Worm (Caenorhabditis elegans): ENCODE measurements around the gene ttr-9.

DNA sequence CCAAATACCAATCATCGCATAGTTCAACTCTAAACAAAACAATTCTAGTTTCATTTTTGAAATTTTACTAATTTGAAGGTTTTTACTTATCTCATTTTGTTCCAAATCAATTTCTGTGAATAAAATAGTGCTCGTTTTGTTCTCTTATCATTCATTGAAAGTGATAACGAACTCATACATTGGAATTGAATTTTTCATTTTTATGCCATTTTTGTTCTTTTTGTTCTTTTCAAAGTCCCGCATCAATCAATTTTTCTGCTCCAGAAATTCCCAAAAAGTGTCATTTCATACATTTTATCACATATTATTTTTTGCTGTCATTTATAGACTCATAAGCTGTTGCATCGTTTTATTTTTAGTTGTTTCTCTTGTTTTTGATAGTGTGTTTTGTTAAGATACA lies 31.3 kb upstream of the ttr-9 start:
- TF ChIP-seq R02D3.7 (tag; optimal IDR thresholded peaks at IDR 0.05): no peak
- no peak for TF ChIP-seq nhr-10 (tag; optimal IDR thresholded peaks at IDR 0.05)
- TF ChIP-seq lin-15B (tag; optimal IDR thresholded peaks at IDR 0.05): no peak
- TF ChIP-seq ama-1 (optimal IDR thresholded peaks at IDR 0.05): no peak
- no peak for TF ChIP-seq unc-62 (GFP tag; optimal IDR thresholded peaks at IDR 0.05 in 1 of 2)
- no peak for TF ChIP-seq unc-62 (tag; optimal IDR thresholded peaks at IDR 0.05)
- TF ChIP-seq mes-2 (tag; optimal IDR thresholded peaks at IDR 0.05; ENCODE audit: poor library complexity, severe bottlenecking): no peak
- TF ChIP-seq gei-8 (GFP tag; optimal IDR thresholded peaks at IDR 0.05): no peak
- no peak for TF ChIP-seq ctbp-1 (GFP tag; IDR thresholded peaks at IDR 0.05)
- TF ChIP-seq ceh-82 (tag; optimal IDR thresholded peaks at IDR 0.05): no peak
- no peak for TF ChIP-seq dpl-1 (GFP tag; optimal IDR thresholded peaks at IDR 0.05)
- TF ChIP-seq unc-39 (tag; optimal IDR thresholded peaks at IDR 0.05): no peak
- no peak for TF ChIP-seq mdl-1 (tag; optimal IDR thresholded peaks at IDR 0.05)
- TF ChIP-seq nhr-11 (tag; optimal IDR thresholded peaks at IDR 0.05): no peak
- no peak for TF ChIP-seq nhr-76 (tag; optimal IDR thresholded peaks at IDR 0.05)

All from whole organism, L4 larva.